Fruit fly (Drosophila melanogaster) whole organism, prepupa: ENCODE measurements around the gene vito.

Source experiments
- CG10631 ChIP-seq: fragments of 200-800 bp; sonication (Bioruptor generic); optimal IDR thresholded peaks from 2 replicates; lab custom pipeline; 2016; ENCODE audit warnings: missing biosample characterization, missing genetic modification characterization
- CG11762 ChIP-seq: fragments of 200-800 bp; sonication (Bioruptor generic); optimal IDR thresholded peaks from 3 replicates; lab custom pipeline; 2016; ENCODE audit warnings: missing biosample characterization, missing genetic modification characterization; ENCODE audit not compliant: insufficient read depth
- CG11902 ChIP-seq: fragments of 200-800 bp; sonication (Bioruptor generic); optimal IDR thresholded peaks from 3 replicates; lab custom pipeline; 2016; ENCODE audit warnings: missing biosample characterization, missing genetic modification characterization
- CG15336 ChIP-seq: fragments of 200-800 bp; sonication (Bioruptor generic); IDR thresholded peaks from 2 replicates; pipeline ENCODE4 v1.3.6; 2022; ENCODE audit warnings: missing biosample characterization, missing genetic modification characterization
- CG3032 ChIP-seq: fragments of 200-800 bp; optimal IDR thresholded peaks from 2 replicates; lab custom pipeline; 2019; ENCODE audit warnings: missing biosample characterization, mild to moderate bottlenecking, missing genetic modification characterization, moderate library complexity
- CG6163 ChIP-seq: fragments of 200-800 bp; sonication (Bioruptor generic); IDR thresholded peaks from 3 replicates; pipeline ENCODE4 v1.3.6; 2022; ENCODE audit warnings: missing biosample characterization, missing genetic modification characterization
- CG6276 ChIP-seq: fragments of 200-800 bp; sonication (Bioruptor generic); optimal IDR thresholded peaks from 2 replicates; lab custom pipeline; 2017; ENCODE audit warnings: missing biosample characterization, mild to moderate bottlenecking, missing genetic modification characterization
- CG6808 ChIP-seq: fragments of 200-800 bp; sonication (Bioruptor generic); optimal IDR thresholded peaks from 3 replicates; lab custom pipeline; 2017; ENCODE audit warnings: missing biosample characterization, missing genetic modification characterization, mild to moderate bottlenecking, moderate library complexity, missing genetic modification reagents
- CG6854 ChIP-seq: fragments of 200-800 bp; sonication (Bioruptor generic); optimal IDR thresholded peaks from 2 replicates; lab custom pipeline; 2017; ENCODE audit warnings: missing biosample characterization, mild to moderate bottlenecking, missing genetic modification characterization
- CG8319 ChIP-seq: fragments of 200-800 bp; sonication (Bioruptor generic); optimal IDR thresholded peaks from 3 replicates; lab custom pipeline; 2016; ENCODE audit warnings: missing biosample characterization, missing genetic modification characterization
- Eip75B ChIP-seq: fragments of 200-800 bp; sonication (Bioruptor generic); optimal IDR thresholded peaks from 3 replicates; lab custom pipeline; 2016; ENCODE audit warnings: missing biosample characterization, missing genetic modification characterization
- Eip78C ChIP-seq: fragments of 200-800 bp; sonication (Bioruptor generic); peaks from one replicate; lab custom pipeline; 2016; ENCODE audit warnings: missing biosample characterization, missing genetic modification characterization
- Eip93F ChIP-seq: fragments of 200-800 bp; sonication (Bioruptor generic); optimal IDR thresholded peaks from 2 replicates; lab custom pipeline; 2016; ENCODE audit warnings: missing biosample characterization, mild to moderate bottlenecking, missing genetic modification characterization
- Gug ChIP-seq: fragments of 200-800 bp; sonication (Bioruptor generic); IDR thresholded peaks from 2 replicates; pipeline ENCODE4 v1.3.6; 2022; ENCODE audit warnings: missing biosample characterization, missing genetic modification characterization
- Hr4 ChIP-seq: fragments of 200-800 bp; sonication (Bioruptor generic); optimal IDR thresholded peaks from 3 replicates; lab custom pipeline; 2016; ENCODE audit warnings: missing biosample characterization, missing genetic modification characterization
- Lpt ChIP-seq: fragments of 200-800 bp; sonication (Bioruptor generic); optimal IDR thresholded peaks from 3 replicates; lab custom pipeline; 2016; ENCODE audit warnings: missing biosample characterization, missing genetic modification characterization
- Met ChIP-seq: fragments of 200-800 bp; sonication (Bioruptor generic); optimal IDR thresholded peaks from 3 replicates; lab custom pipeline; 2016; ENCODE audit warnings: missing biosample characterization, missing genetic modification characterization
- OdsH ChIP-seq: fragments of 200-800 bp; sonication (Bioruptor generic); optimal IDR thresholded peaks from 3 replicates; lab custom pipeline; 2016; ENCODE audit warnings: missing biosample characterization, missing genetic modification characterization
- Smox ChIP-seq: fragments of 200-800 bp; sonication (Bioruptor generic); optimal IDR thresholded peaks from 3 replicates; lab custom pipeline; 2016; ENCODE audit warnings: missing biosample characterization, missing genetic modification characterization
- Sox102F ChIP-seq: fragments of 200-800 bp; sonication (Bioruptor generic); optimal IDR thresholded peaks from 2 replicates; lab custom pipeline; 2016; ENCODE audit warnings: missing biosample characterization, mild to moderate bottlenecking, missing genetic modification characterization
- Sox14 ChIP-seq: fragments of 200-800 bp; sonication (Bioruptor generic); optimal IDR thresholded peaks from 3 replicates; lab custom pipeline; 2016; ENCODE audit warnings: missing biosample characterization, missing genetic modification characterization
- Sox15 ChIP-seq: fragments of 200-800 bp; sonication (Bioruptor generic); optimal IDR thresholded peaks from 3 replicates; lab custom pipeline; 2016; ENCODE audit warnings: missing biosample characterization, missing genetic modification characterization
- achi ChIP-seq: fragments of 200-800 bp; sonication (Bioruptor generic); optimal IDR thresholded peaks from 3 replicates; lab custom pipeline; 2016; ENCODE audit warnings: missing biosample characterization, missing genetic modification characterization
- dac ChIP-seq: fragments of 200-800 bp; sonication (Bioruptor generic); optimal IDR thresholded peaks from 2 replicates; lab custom pipeline; 2017; ENCODE audit warnings: missing biosample characterization, mild to moderate bottlenecking, missing genetic modification characterization
- dsx ChIP-seq: fragments of 200-800 bp; optimal IDR thresholded peaks from 3 replicates; lab custom pipeline; 2019; ENCODE audit warnings: missing biosample characterization, mild to moderate bottlenecking, missing genetic modification characterization, moderate library complexity; ENCODE audit not compliant: poor library complexity, severe bottlenecking
- eg ChIP-seq: fragments of 200-800 bp; sonication (Bioruptor generic); IDR thresholded peaks from 3 replicates; pipeline ENCODE4 v1.3.6; 2022; ENCODE audit warnings: missing biosample characterization, missing genetic modification characterization
- fd59A ChIP-seq: fragments of 200-800 bp; sonication (Bioruptor generic); optimal IDR thresholded peaks from 2 replicates; lab custom pipeline; 2017; ENCODE audit warnings: missing biosample characterization, mild to moderate bottlenecking, missing genetic modification characterization, missing genetic modification reagents
- fkh ChIP-seq: fragments of 200-800 bp; sonication (Bioruptor generic); optimal IDR thresholded peaks from 3 replicates; lab custom pipeline; 2017; ENCODE audit warnings: missing biosample characterization, mild to moderate bottlenecking, missing genetic modification characterization, moderate library complexity
- lz ChIP-seq: fragments of 200-800 bp; sonication (Bioruptor generic); optimal IDR thresholded peaks from 3 replicates; lab custom pipeline; 2016; ENCODE audit warnings: missing biosample characterization, missing genetic modification characterization
- net ChIP-seq: fragments of 200-800 bp; sonication (Bioruptor generic); optimal IDR thresholded peaks from 3 replicates; lab custom pipeline; 2016; ENCODE audit warnings: missing biosample characterization, missing genetic modification characterization
- pdm3 ChIP-seq: fragments of 200-800 bp; sonication (Bioruptor generic); optimal IDR thresholded peaks from 3 replicates; lab custom pipeline; 2016; ENCODE audit warnings: missing biosample characterization, missing genetic modification characterization
- salr ChIP-seq, 2 experiments: fragments of 200-800 bp; sonication (Bioruptor generic); optimal IDR thresholded peaks; 3 replicates each; lab custom pipeline; 2016 to 2018; ENCODE audit warnings: missing biosample characterization in 2 of 2, missing genetic modification characterization in 2 of 2, mild to moderate bottlenecking in 1 of 2
- spab ChIP-seq: fragments of 200-800 bp; sonication (Bioruptor generic); optimal IDR thresholded peaks from 2 replicates; lab custom pipeline; 2017; ENCODE audit warnings: missing biosample characterization, mild to moderate bottlenecking, missing genetic modification characterization, missing genetic modification reagents
- svp ChIP-seq: fragments of 200-800 bp; sonication (Bioruptor generic); peaks from one replicate; lab custom pipeline; 2016; ENCODE audit warnings: missing biosample characterization, missing genetic modification characterization

Gene vito

DNA sequence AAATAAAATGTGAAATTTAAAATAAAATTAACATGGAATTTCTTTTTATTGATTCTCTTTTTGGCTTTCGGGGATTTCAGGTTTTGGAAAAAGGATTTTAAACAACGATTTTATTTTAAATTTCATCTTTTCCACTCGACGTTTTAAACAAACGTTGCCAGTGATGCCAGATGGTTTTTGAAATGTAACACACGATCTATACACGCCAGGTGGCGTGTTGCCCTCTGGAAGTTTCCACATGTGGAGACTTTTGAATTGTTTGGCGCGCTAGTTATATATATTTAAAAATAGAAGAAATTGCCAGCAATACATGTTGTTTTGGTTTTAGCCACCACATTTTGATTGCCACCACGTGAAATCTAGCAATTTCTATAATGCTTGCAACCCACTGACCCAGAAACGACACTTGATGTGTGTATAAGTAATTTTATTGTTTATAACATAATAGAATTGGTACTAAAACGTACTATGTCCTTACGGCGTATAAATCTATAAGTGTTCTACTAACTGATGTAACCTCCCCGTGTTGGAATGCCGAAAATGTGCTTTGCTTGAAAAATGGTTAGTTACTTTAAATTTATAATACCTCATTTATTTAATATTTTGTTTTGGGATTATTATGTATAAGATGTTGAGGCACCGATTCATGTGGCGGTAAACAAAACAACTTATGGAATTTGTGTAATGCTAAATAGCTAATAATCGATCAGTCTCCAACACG is 27.4 kb downstream of the vito start:
- no peak for TF ChIP-seq pdm3
- no peak for TF ChIP-seq fd59A (GFP tag; lab: Kevin White, UChicago)
- TF ChIP-seq salr (GFP tag; optimal IDR thresholded peaks at IDR 0.05; lab: Kevin White, UChicago): no peak
- TF ChIP-seq CG6854: no peak
- TF ChIP-seq Eip75B (GFP tag; lab: Kevin White, UChicago): no peak
- TF ChIP-seq CG3032 (tag; lab: Kevin White, UChicago): no peak
- TF ChIP-seq dac (GFP tag; lab: Kevin White, UChicago): no peak
- no peak for TF ChIP-seq CG10631 (GFP tag; lab: Kevin White, UChicago)
- TF ChIP-seq net (GFP tag; lab: Kevin White, UChicago): no peak
- no peak for TF ChIP-seq achi (GFP tag; lab: Kevin White, UChicago)
- TF ChIP-seq CG11902 (GFP tag; lab: Kevin White, UChicago): no peak
- no peak for TF ChIP-seq Sox15 (GFP tag; lab: Kevin White, UChicago)
- no peak for TF ChIP-seq CG8319 (GFP tag; lab: Kevin White, UChicago)
- TF ChIP-seq Sox102F: no peak
- TF ChIP-seq CG15336 (GFP tag; lab: Robert Waterston, UW): no peak
- peak; percentile 55 for TF ChIP-seq svp (GFP tag; lab: Kevin White, UChicago)
- peak; percentile 35 for TF ChIP-seq CG6808 (GFP tag; lab: Kevin White, UChicago)
- TF ChIP-seq lz: no peak
- TF ChIP-seq Sox14 (GFP tag; lab: Kevin White, UChicago): peak; percentile 0
- TF ChIP-seq OdsH (GFP tag; lab: Kevin White, UChicago): no peak
- TF ChIP-seq spab: no peak
- no peak for TF ChIP-seq Smox (GFP tag; lab: Kevin White, UChicago)
- TF ChIP-seq Eip78C (GFP tag; lab: Kevin White, UChicago): peak; percentile 4
- TF ChIP-seq CG6276 (GFP tag; lab: Kevin White, UChicago): no peak
- no peak for TF ChIP-seq Hr4 (GFP tag; lab: Kevin White, UChicago)
- TF ChIP-seq fkh: no peak
- no peak for TF ChIP-seq CG11762 (GFP tag; lab: Kevin White, UChicago)
- no peak for TF ChIP-seq CG6163 (GFP tag; lab: Robert Waterston, UW)
- TF ChIP-seq dsx (GFP tag; lab: Kevin White, UChicago): peak; percentile 35
- no peak for TF ChIP-seq Gug
- TF ChIP-seq Eip93F: no peak
- no peak for TF ChIP-seq Lpt
- no peak for TF ChIP-seq eg (GFP tag; lab: Robert Waterston, UW)
- no peak for TF ChIP-seq Met

DNA sequence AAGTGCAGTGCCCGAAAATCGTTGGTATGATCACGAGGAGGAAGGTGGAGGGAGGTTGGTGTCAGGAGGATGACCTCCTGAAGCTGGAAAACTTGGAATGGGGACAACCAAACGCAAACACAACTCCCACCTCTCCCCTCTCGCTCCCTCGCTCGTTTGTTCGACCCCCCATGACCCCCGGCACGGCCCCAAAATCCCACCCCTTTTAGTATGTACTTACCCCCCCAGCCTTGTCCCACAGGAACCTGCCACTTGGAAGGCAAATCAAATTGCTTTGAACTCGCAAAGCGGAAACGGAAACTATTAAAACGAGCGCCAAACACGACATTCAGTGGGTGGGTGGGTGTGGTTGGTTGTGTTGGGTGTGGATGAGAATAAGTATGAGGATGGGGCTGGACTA is 45.5 kb downstream of the vito start:
- no peak for TF ChIP-seq lz
